Fruit fly (Drosophila melanogaster): ENCODE measurements around the gene CG14115.

- TF ChIP-seq usp (GFP tag; optimal IDR thresholded peaks at IDR 0.05), result no peak
- no peak for TF ChIP-seq CG8478 (optimal IDR thresholded peaks at IDR 0.05)
Observed at dm6 chr3L:13030055-13030634, 31.1 kb downstream of the CG14115 start.

Data from whole organism.